Fruit fly (Drosophila melanogaster): Measurements from ENCODE around the gene Pli.

DNA sequence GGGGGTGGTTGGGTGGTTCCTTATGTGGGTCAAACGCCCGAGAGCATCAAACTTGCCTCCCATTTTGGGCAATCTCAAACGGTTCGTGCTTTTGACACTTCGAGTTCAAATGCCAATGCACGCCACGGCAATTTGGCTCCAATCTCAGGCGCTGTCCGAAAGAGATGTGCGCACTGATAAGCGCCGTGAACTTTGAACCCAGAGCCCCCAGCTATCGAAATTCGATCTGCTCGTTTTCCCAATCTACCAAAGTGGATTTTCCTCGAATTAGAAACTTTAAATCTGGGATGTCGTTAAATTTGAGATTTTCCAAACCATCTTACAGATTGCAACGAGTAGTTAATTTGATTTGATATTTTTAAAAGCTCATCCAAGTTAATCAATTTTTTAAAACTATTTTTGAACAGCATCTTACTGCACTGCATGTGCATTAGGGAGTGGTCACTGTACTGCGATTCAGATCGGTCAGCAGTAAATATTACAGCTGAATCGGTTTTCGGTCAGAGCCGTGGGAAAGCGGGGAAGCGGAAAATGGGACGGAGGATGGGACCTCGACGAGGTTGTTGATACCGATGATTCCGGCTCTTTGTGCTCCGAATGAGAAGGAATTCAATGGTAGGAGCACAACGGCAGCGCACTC, 5.6 kb downstream of the Pli start:
- no peak for TF ChIP-seq HHEX (GFP tag; optimal IDR thresholded peaks at IDR 0.05)
- no peak for TF ChIP-seq gsb (GFP tag; IDR thresholded peaks at IDR 0.05)
- TF ChIP-seq Blimp-1 (GFP tag; optimal IDR thresholded peaks at IDR 0.05) = no peak
- TF ChIP-seq CG7357 (GFP tag; IDR thresholded peaks at IDR 0.05) = no peak
- TF ChIP-seq crol (GFP tag; IDR thresholded peaks at IDR 0.05) = no peak
- no peak for TF ChIP-seq CG17912 (GFP tag; optimal IDR thresholded peaks at IDR 0.05)
- no peak for TF ChIP-seq gsb-n (tag; optimal IDR thresholded peaks at IDR 0.05)
- no peak for TF ChIP-seq insv (GFP tag; optimal IDR thresholded peaks at IDR 0.05)
- no peak for TF ChIP-seq Sox100B (GFP tag; optimal IDR thresholded peaks at IDR 0.05)
- TF ChIP-seq pfk (GFP tag; optimal IDR thresholded peaks at IDR 0.05) = no peak

Measured in whole organism, embryonic.